Worm (Caenorhabditis elegans): ENCODE measurements around the gene stg-2.
"Not testable (repeated sequence)": the region's sequence is repeated elsewhere in the genome, so short reads cannot be mapped to it uniquely, and the experiment has no call there.

stg-2 gene

ce11 chrX:8610606-8611005 lies 33.1 kb downstream of the stg-2 start, which contains the start of gene K01A12.4:
K01A12.4 (plus strand) TSS chrX:8610906.
- not testable (repeated sequence) for TF ChIP-seq ama-1 (optimal IDR thresholded peaks at IDR 0.05); fkh-10 (GFP tag; optimal IDR thresholded peaks at IDR 0.05); nhr-77 (tag; optimal IDR thresholded peaks at IDR 0.05)

DNA sequence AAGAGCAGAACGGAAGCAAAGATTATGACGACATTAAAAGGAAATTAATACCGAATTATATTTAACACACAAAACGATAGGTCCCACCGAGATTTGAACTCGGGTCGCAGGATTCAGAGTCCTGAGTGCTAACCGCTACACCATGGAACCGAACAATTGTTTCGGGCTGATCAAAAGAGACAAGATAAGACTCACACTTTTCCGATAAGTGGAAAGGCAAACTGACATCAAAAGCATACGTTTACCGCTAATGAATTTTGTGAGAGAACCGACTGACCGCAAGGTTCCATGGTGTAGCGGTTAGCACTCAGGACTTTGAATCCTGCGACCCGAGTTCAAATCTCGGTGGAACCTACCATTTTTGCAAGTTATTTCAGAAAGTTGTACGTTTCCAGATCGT lies 35.0 kb downstream of the stg-2 start:
- TF ChIP-seq nhr-77 (tag; optimal IDR thresholded peaks at IDR 0.05), result peak; percentile 39
- no peak for TF ChIP-seq lin-39 (tag; optimal IDR thresholded peaks at IDR 0.05)
- peak; percentile 65 for TF ChIP-seq nhr-43 (tag; optimal IDR thresholded peaks at IDR 0.05; ENCODE audit: poor library complexity, severe bottlenecking)
- no peak for TF ChIP-seq ama-1 (optimal IDR thresholded peaks at IDR 0.05)
- no peak for TF ChIP-seq nhr-237 (tag; optimal IDR thresholded peaks at IDR 0.05)
- TF ChIP-seq pqm-1 (tag; optimal IDR thresholded peaks at IDR 0.05), result peak; percentile 44
- TF ChIP-seq tbx-2 (tag; optimal IDR thresholded peaks at IDR 0.05), result no peak
- no peak for TF ChIP-seq lin-15B (tag; optimal IDR thresholded peaks at IDR 0.05)
- TF ChIP-seq aly-2 (tag; optimal IDR thresholded peaks at IDR 0.05), result no peak
- no peak for TF ChIP-seq unc-62 (GFP tag; optimal IDR thresholded peaks at IDR 0.05)
- TF ChIP-seq nhr-76 (tag; optimal IDR thresholded peaks at IDR 0.05), result no peak
- TF ChIP-seq R02D3.7 (tag; optimal IDR thresholded peaks at IDR 0.05), result no peak
- no peak for TF ChIP-seq hmg-11 (tag; optimal IDR thresholded peaks at IDR 0.05)
- peak; percentile 50 for TF ChIP-seq nfya-1 (tag; optimal IDR thresholded peaks at IDR 0.05; ENCODE audit: insufficient read depth)
- TF ChIP-seq nhr-28 (tag; optimal IDR thresholded peaks at IDR 0.05), result no peak
- peak; percentile 18 for TF ChIP-seq nhr-25 (tag; optimal IDR thresholded peaks at IDR 0.05)
- TF ChIP-seq daf-12 (tag; optimal IDR thresholded peaks at IDR 0.05), result no peak
- no peak for TF ChIP-seq elt-1 (tag; optimal IDR thresholded peaks at IDR 0.05)
- TF ChIP-seq elt-3 (tag; optimal IDR thresholded peaks at IDR 0.05), result peak in 1 of 3 experiments; percentile 37
- no peak for TF ChIP-seq eor-1 (tag; optimal IDR thresholded peaks at IDR 0.05)
- no peak for TF ChIP-seq mml-1 (tag; optimal IDR thresholded peaks at IDR 0.05)
- no peak for TF ChIP-seq jun-1 (tag; optimal IDR thresholded peaks at IDR 0.05)
- TF ChIP-seq elt-2 (tag; optimal IDR thresholded peaks at IDR 0.05), result peak; percentile 47
- TF ChIP-seq mdl-1 (tag; optimal IDR thresholded peaks at IDR 0.05), result no peak
- TF ChIP-seq unc-39 (tag; optimal IDR thresholded peaks at IDR 0.05), result no peak

- TF ChIP-seq sea-2 (GFP tag; optimal IDR thresholded peaks at IDR 0.05), result no peak
- no peak for TF ChIP-seq mdl-1 (tag; optimal IDR thresholded peaks at IDR 0.05)
- peak; percentile 47 for TF ChIP-seq nfya-1 (tag; optimal IDR thresholded peaks at IDR 0.05; ENCODE audit: insufficient read depth)
- TF ChIP-seq lsy-12 (tag; optimal IDR thresholded peaks at IDR 0.05), result no peak
- TF ChIP-seq egl-5 (tag; optimal IDR thresholded peaks at IDR 0.05), result no peak
- TF ChIP-seq nhr-25 (tag; optimal IDR thresholded peaks at IDR 0.05), result peak; percentile 15
- TF ChIP-seq elt-2 (tag; optimal IDR thresholded peaks at IDR 0.05), result peak; percentile 34
- peak; percentile 89 for TF ChIP-seq pha-4 (tag; optimal IDR thresholded peaks at IDR 0.05)
- peak; percentile 3 for TF ChIP-seq ceh-28 (tag; optimal IDR thresholded peaks at IDR 0.05)
- TF ChIP-seq nhr-28 (tag; optimal IDR thresholded peaks at IDR 0.05), result no peak
- TF ChIP-seq fos-1 (tag; optimal IDR thresholded peaks at IDR 0.05), result no peak
- TF ChIP-seq lin-39 (tag; optimal IDR thresholded peaks at IDR 0.05), result peak; percentile 36
- TF ChIP-seq ama-1 (optimal IDR thresholded peaks at IDR 0.05), result no peak
- peak; percentile 45 for TF ChIP-seq hmg-11 (tag; optimal IDR thresholded peaks at IDR 0.05)
- no peak for TF ChIP-seq jun-1 (tag; optimal IDR thresholded peaks at IDR 0.05)
- TF ChIP-seq unc-39 (tag; optimal IDR thresholded peaks at IDR 0.05), result no peak
- TF ChIP-seq nhr-23 (tag; optimal IDR thresholded peaks at IDR 0.05), result peak; percentile 68
- no peak for TF ChIP-seq ceh-16 (tag; optimal IDR thresholded peaks at IDR 0.05)
- TF ChIP-seq nhr-237 (tag; optimal IDR thresholded peaks at IDR 0.05), result no peak
- no peak for TF ChIP-seq skn-1 (tag; optimal IDR thresholded peaks at IDR 0.05)
- TF ChIP-seq eor-1 (tag; optimal IDR thresholded peaks at IDR 0.05), result no peak
- TF ChIP-seq egl-27 (tag; optimal IDR thresholded peaks at IDR 0.05), result no peak
Observed at ce11 chrX:8605005-8605404, 38.7 kb downstream of the stg-2 start, which contains the start of the genes H35N09.2 and H35N09.1. H35N09.2 (minus strand) TSS chrX:8605058. H35N09.1 (plus strand) TSS chrX:8605339.

ce11 chrX:8604160-8604559 lies 39.6 kb downstream of the stg-2 start:
- TF ChIP-seq ZK546.5 (tag; optimal IDR thresholded peaks at IDR 0.05), result no peak
- no peak for TF ChIP-seq unc-39 (tag; optimal IDR thresholded peaks at IDR 0.05)
- no peak for TF ChIP-seq nhr-12 (tag; optimal IDR thresholded peaks at IDR 0.05)
- peak; percentile 82 for TF ChIP-seq elt-2 (tag; optimal IDR thresholded peaks at IDR 0.05)
- no peak for TF ChIP-seq mml-1 (tag; optimal IDR thresholded peaks at IDR 0.05)
- TF ChIP-seq pqm-1 (tag; optimal IDR thresholded peaks at IDR 0.05), result peak; percentile 27
- TF ChIP-seq hmg-11 (tag; optimal IDR thresholded peaks at IDR 0.05), result no peak
- no peak for TF ChIP-seq sea-2 (GFP tag; optimal IDR thresholded peaks at IDR 0.05)
- TF ChIP-seq nhr-237 (tag; optimal IDR thresholded peaks at IDR 0.05), result no peak
- TF ChIP-seq ceh-28 (tag; optimal IDR thresholded peaks at IDR 0.05), result no peak

All from whole organism, L3 larva.